Worm (Caenorhabditis elegans): ENCODE data around the gene C25H3.15.

The C25H3.15 gene

ce11 chrII:5696218-5696617, 31.1 kb downstream of the C25H3.15 start:
- peak in 1 of 2 experiments; percentile 91 for TF ChIP-seq unc-62 (GFP tag; optimal IDR thresholded peaks at IDR 0.05 in 1 of 2)
- no peak for TF ChIP-seq unc-62 (tag; optimal IDR thresholded peaks at IDR 0.05)
- no peak for TF ChIP-seq nhr-76 (tag; optimal IDR thresholded peaks at IDR 0.05)

ce11 chrII:5697338-5697737, 32.2 kb downstream of the C25H3.15 start:
- TF ChIP-seq aly-2 (tag; optimal IDR thresholded peaks at IDR 0.05): no peak
- no peak for TF ChIP-seq unc-39 (tag; optimal IDR thresholded peaks at IDR 0.05)
- TF ChIP-seq aha-1 (tag): peak; percentile 56
- TF ChIP-seq unc-62 (GFP tag; optimal IDR thresholded peaks at IDR 0.05 in 1 of 2): peak in 1 of 2 experiments; percentile 62
- no peak for TF ChIP-seq unc-62 (tag; optimal IDR thresholded peaks at IDR 0.05)
- TF ChIP-seq ceh-82 (tag; optimal IDR thresholded peaks at IDR 0.05): no peak
- TF ChIP-seq cey-2 (tag; optimal IDR thresholded peaks at IDR 0.05; ENCODE audit: borderline replicate concordance, insufficient read depth): no peak

- TF ChIP-seq nhr-77 (tag; optimal IDR thresholded peaks at IDR 0.05) (peak; percentile 21), ceh-32 (tag; optimal IDR thresholded peaks at IDR 0.05; ENCODE audit: poor library complexity) (no peak), mep-1 (tag; optimal IDR thresholded peaks at IDR 0.05) (peak; percentile 7), ceh-82 (tag; optimal IDR thresholded peaks at IDR 0.05) (no peak), nhr-237 (tag; optimal IDR thresholded peaks at IDR 0.05) (no peak), dmd-6 (GFP tag; IDR thresholded peaks at IDR 0.05) (peak; percentile 78), aha-1 (tag) (peak; percentile 80), vab-7 (GFP tag; IDR thresholded peaks at IDR 0.05) (no peak), dpl-1 (GFP tag; optimal IDR thresholded peaks at IDR 0.05) (no peak), hlh-30 (tag; optimal IDR thresholded peaks at IDR 0.05; ENCODE audit: insufficient read depth) (peak; percentile 90), lin-13 (GFP tag; optimal IDR thresholded peaks at IDR 0.05) (no peak), mxl-3 (GFP tag; optimal IDR thresholded peaks at IDR 0.05) (peak; percentile 31), ctbp-1 (GFP tag; IDR thresholded peaks at IDR 0.05) (no peak), nhr-28 (tag; optimal IDR thresholded peaks at IDR 0.05) (peak; percentile 70), nhr-11 (tag; optimal IDR thresholded peaks at IDR 0.05) (peak; percentile 47), egl-43 (GFP tag; IDR thresholded peaks at IDR 0.05) (no peak), hlh-11 (tag; optimal IDR thresholded peaks at IDR 0.05) (peak; percentile 51), F10B5.3 (tag; optimal IDR thresholded peaks at IDR 0.05) (no peak), mdl-1 (tag; optimal IDR thresholded peaks at IDR 0.05) (peak in 1 of 2 experiments; percentile 50), F44E2.7 (GFP tag; IDR thresholded peaks at IDR 0.05) (no peak), dve-1 (tag; optimal IDR thresholded peaks at IDR 0.05; ENCODE audit: insufficient read depth) (peak; percentile 52), lin-29 (GFP tag; IDR thresholded peaks at IDR 0.05) (no peak), nhr-6 (tag; optimal IDR thresholded peaks at IDR 0.05) (peak; percentile 30), lin-39 (tag; optimal IDR thresholded peaks at IDR 0.05) (no peak), arid-1 (GFP tag; conservative IDR thresholded peaks at IDR 0.05) (no peak), dmd-8 (GFP tag; IDR thresholded peaks at IDR 0.05) (no peak), ZK337.2 (GFP tag; IDR thresholded peaks at IDR 0.05) (no peak), Y105C5A.15 (GFP tag; IDR thresholded peaks at IDR 0.05) (no peak), saeg-2 (GFP tag; IDR thresholded peaks at IDR 0.05) (no peak)
Measured at ce11 chrII:5698254-5698653, 33.1 kb downstream of the C25H3.15 start.

- peak; percentile 12 for TF ChIP-seq nhr-28 (tag; optimal IDR thresholded peaks at IDR 0.05)
- no peak for TF ChIP-seq lir-3 (tag; optimal IDR thresholded peaks at IDR 0.05)
- peak; percentile 19 for TF ChIP-seq hlh-30 (tag; optimal IDR thresholded peaks at IDR 0.05; ENCODE audit: insufficient read depth)
Measured at ce11 chrII:5698869-5699268, 33.7 kb downstream of the C25H3.15 start, which contains the start of the genes C25H3.10 and C25H3.1. C25H3.10 (minus strand) TSS chrII:5698969. C25H3.1 (plus strand) TSS chrII:5699071.
